Fruit fly (Drosophila melanogaster) whole organism, wandering third instar larva: ENCODE data around the gene lush.
A peak's percentile ranks its signal among the peaks of the same experiment; 100 is the strongest.

Experiments used
- Abd-B ChIP-seq: fragments of >200 bp; optimal IDR thresholded peaks from 2 replicates; lab custom pipeline; 2017; ENCODE audit warnings: missing biosample characterization, missing genetic modification characterization
- CG32264 ChIP-seq: fragments of 200-800 bp; sonication (Bioruptor generic); optimal IDR thresholded peaks from 2 replicates; lab custom pipeline; 2016; ENCODE audit warnings: missing biosample characterization, missing genetic modification characterization
- CG9705 ChIP-seq: fragments of 200-800 bp; sonication (Bioruptor generic); optimal IDR thresholded peaks from 2 replicates; lab custom pipeline; 2018; ENCODE audit warnings: missing biosample characterization, mild to moderate bottlenecking, missing genetic modification characterization
- CrebA ChIP-seq: fragments of 200-800 bp; sonication (Bioruptor generic); optimal IDR thresholded peaks from 2 replicates; lab custom pipeline; 2016; ENCODE audit warnings: missing biosample characterization, mild to moderate bottlenecking, missing genetic modification characterization, borderline replicate concordance
- Dfd ChIP-seq: fragments of >200 bp; optimal IDR thresholded peaks from 2 replicates; lab custom pipeline; 2017; ENCODE audit warnings: missing biosample characterization, missing genetic modification characterization
- Dif ChIP-seq: fragments of 200-275, 200-300 bp; sonication (Bioruptor generic); optimal IDR thresholded peaks from 2 replicates; lab custom pipeline; 2018; ENCODE audit warnings: missing biosample characterization, missing genetic modification characterization; ENCODE audit not compliant: partially characterized antibody
- GATAd ChIP-seq: sonication (Bioruptor generic); optimal IDR thresholded peaks from 2 replicates; lab custom pipeline; 2016; ENCODE audit warnings: missing biosample characterization, missing genetic modification characterization
- HLH106 ChIP-seq: fragments of 200-800 bp; optimal IDR thresholded peaks from 3 replicates; lab custom pipeline; 2019; ENCODE audit warnings: missing biosample characterization, mild to moderate bottlenecking, missing genetic modification characterization, moderate library complexity
- Hnf4 ChIP-seq: fragments of 200-800 bp; sonication (Bioruptor generic); optimal IDR thresholded peaks from 2 replicates; lab custom pipeline; 2016; ENCODE audit warnings: missing biosample characterization, mild to moderate bottlenecking, missing genetic modification characterization
- Hr78 ChIP-seq: fragments of >200 bp; optimal IDR thresholded peaks from 2 replicates; lab custom pipeline; 2017; ENCODE audit warnings: missing biosample characterization, missing genetic modification characterization
- Hr83 ChIP-seq: fragments of 200-300 bp; sonication (Bioruptor generic); optimal IDR thresholded peaks from 2 replicates; lab custom pipeline; 2016; ENCODE audit warnings: missing biosample characterization, mild to moderate bottlenecking, missing genetic modification characterization, moderate library complexity; ENCODE audit not compliant: poor library complexity, severe bottlenecking
- Jra ChIP-seq: sonication (Bioruptor generic); optimal IDR thresholded peaks from 2 replicates; lab custom pipeline; 2016; ENCODE audit warnings: missing biosample characterization, missing genetic modification characterization
- Mio ChIP-seq: sonication (Bioruptor generic); optimal IDR thresholded peaks from 2 replicates; lab custom pipeline; 2016; ENCODE audit warnings: missing biosample characterization, missing genetic modification characterization
- Myc ChIP-seq: fragments of >200 bp; optimal IDR thresholded peaks from 2 replicates; lab custom pipeline; 2017
- N ChIP-seq: fragments of >200 bp; optimal IDR thresholded peaks from 2 replicates; lab custom pipeline; 2018; ENCODE audit warnings: missing biosample characterization, missing external identifiers, missing genetic modification characterization
- OdsH ChIP-seq: fragments of 200-800 bp; sonication (Bioruptor generic); optimal IDR thresholded peaks from 2 replicates; lab custom pipeline; 2016; ENCODE audit warnings: missing biosample characterization, mild to moderate bottlenecking, missing genetic modification characterization
- Rel ChIP-seq, 2 experiments: fragments of 200-800 bp; sonication (Bioruptor generic) in 1 of 2; optimal IDR thresholded peaks; 2 replicates in 1 of 2; 3 replicates in 1 of 2; lab custom pipeline; 2016 to 2019; ENCODE audit warnings: mild to moderate bottlenecking in 2 of 2, missing biosample characterization in 2 of 2, missing genetic modification characterization in 2 of 2, moderate library complexity in 1 of 2
- Sp1 ChIP-seq: fragments of 200-800 bp; sonication (Bioruptor generic); optimal IDR thresholded peaks from 3 replicates; lab custom pipeline; 2019; ENCODE audit warnings: missing biosample characterization, mild to moderate bottlenecking, missing genetic modification characterization, moderate library complexity
- Vsx2 ChIP-seq: fragments of 200-300, 225-300 bp; sonication (Bioruptor generic); optimal IDR thresholded peaks from 2 replicates; lab custom pipeline; 2018; ENCODE audit warnings: missing biosample characterization, missing genetic modification characterization; ENCODE audit not compliant: partially characterized antibody
- br ChIP-seq: fragments of 200-800 bp; sonication (Bioruptor generic); optimal IDR thresholded peaks from 2 replicates; lab custom pipeline; 2016; ENCODE audit warnings: missing biosample characterization, missing genetic modification characterization
- brk ChIP-seq: fragments of 200-800 bp; sonication (Bioruptor generic); optimal IDR thresholded peaks from 2 replicates; lab custom pipeline; 2016; ENCODE audit warnings: missing biosample characterization, mild to moderate bottlenecking, missing genetic modification characterization
- dl ChIP-seq, 2 experiments: fragments of 175-275, 200-275 bp in 1 of 2; fragments of 200-275 bp in 1 of 2; sonication (Bioruptor generic); optimal IDR thresholded peaks; lab custom pipeline; 2018; ENCODE audit warnings: mild to moderate bottlenecking in 2 of 2, missing biosample characterization in 2 of 2, missing genetic modification characterization in 2 of 2, moderate library complexity in 2 of 2; ENCODE audit not compliant: partially characterized antibody in 2 of 2, insufficient read depth in 1 of 2
- dmrt93B ChIP-seq: fragments of 200-800 bp; sonication (Bioruptor generic); optimal IDR thresholded peaks from 2 replicates; lab custom pipeline; 2018; ENCODE audit warnings: missing biosample characterization, mild to moderate bottlenecking, missing genetic modification characterization
- dsf ChIP-seq: sonication (Bioruptor generic); optimal IDR thresholded peaks from 2 replicates; lab custom pipeline; 2016; ENCODE audit warnings: missing biosample characterization, missing genetic modification characterization, borderline replicate concordance
- ey ChIP-seq: fragments of 200-800 bp; sonication (Bioruptor generic); optimal IDR thresholded peaks from 2 replicates; lab custom pipeline; 2016; ENCODE audit warnings: missing biosample characterization, missing genetic modification characterization
- foxo ChIP-seq, 2 experiments: fragments of 200-800 bp; sonication (Bioruptor generic); optimal IDR thresholded peaks; 2 replicates in 1 of 2; 3 replicates in 1 of 2; lab custom pipeline; 2016 to 2017; ENCODE audit warnings: missing biosample characterization in 2 of 2, missing genetic modification characterization in 2 of 2
- fru ChIP-seq: fragments of 200-800 bp; sonication (Bioruptor generic); optimal IDR thresholded peaks from 3 replicates; lab custom pipeline; 2016; ENCODE audit warnings: missing biosample characterization, mild to moderate bottlenecking, missing genetic modification characterization
- h ChIP-seq: fragments of 200-800 bp; sonication (Bioruptor generic); optimal IDR thresholded peaks from 3 replicates; lab custom pipeline; 2016; ENCODE audit warnings: missing biosample characterization, mild to moderate bottlenecking, missing genetic modification characterization
- jim ChIP-seq: fragments of 175-275, 200-325 bp; sonication (Bioruptor generic); optimal IDR thresholded peaks from 2 replicates; lab custom pipeline; 2016; ENCODE audit warnings: missing biosample characterization, mild to moderate bottlenecking, missing genetic modification characterization
- lola ChIP-seq: fragments of >200 bp; optimal IDR thresholded peaks from 2 replicates; lab custom pipeline; 2017; ENCODE audit warnings: missing biosample characterization, missing genetic modification characterization
- pan ChIP-seq: fragments of >200 bp; optimal IDR thresholded peaks from 2 replicates; lab custom pipeline; 2017
- psq ChIP-seq: fragments of 200-800 bp; sonication (Bioruptor generic); optimal IDR thresholded peaks from 3 replicates; lab custom pipeline; 2017; ENCODE audit warnings: missing biosample characterization, mild to moderate bottlenecking, missing genetic modification characterization, moderate library complexity
- rgr ChIP-seq: fragments of 200-800 bp; sonication (Bioruptor generic); optimal IDR thresholded peaks from 3 replicates; lab custom pipeline; 2016; ENCODE audit warnings: missing biosample characterization, mild to moderate bottlenecking, missing genetic modification characterization
- sage ChIP-seq: fragments of 200-800 bp; sonication (Bioruptor generic); optimal IDR thresholded peaks from 2 replicates; lab custom pipeline; 2016; ENCODE audit warnings: missing biosample characterization, mild to moderate bottlenecking, missing genetic modification characterization
- sv ChIP-seq: fragments of 200-800 bp; sonication (Bioruptor generic); optimal IDR thresholded peaks from 3 replicates; lab custom pipeline; 2016; ENCODE audit warnings: missing biosample characterization, missing genetic modification characterization
- tai ChIP-seq: sonication (Bioruptor generic); optimal IDR thresholded peaks from 2 replicates; lab custom pipeline; 2016; ENCODE audit warnings: missing biosample characterization, missing genetic modification characterization
- usp ChIP-seq: fragments of >200 bp; optimal IDR thresholded peaks from 2 replicates; lab custom pipeline; 2017; ENCODE audit warnings: missing biosample characterization, missing genetic modification characterization
- woc ChIP-seq: sonication (Bioruptor generic); optimal IDR thresholded peaks from 2 replicates; lab custom pipeline; 2016; ENCODE audit warnings: missing biosample characterization, mild to moderate bottlenecking, missing genetic modification characterization

The lush gene

dm6 chr3L:19648648-19649047 is 42.8 kb upstream of the lush start:
- peak; percentile 45 for TF ChIP-seq rgr (GFP tag; lab: Kevin White, UChicago)
- no peak for TF ChIP-seq Dfd (GFP tag; lab: Kevin White, UChicago)
- TF ChIP-seq Rel (GFP tag; optimal IDR thresholded peaks at IDR 0.05; lab: Kevin White, UChicago): no peak
- peak; percentile 95 for TF ChIP-seq Rel (tag; optimal IDR thresholded peaks at IDR 0.05; lab: Kevin White, UChicago)

dm6 chr3L:19646292-19646691 is 40.4 kb upstream of the lush start:
- TF ChIP-seq h: peak; percentile 34
- no peak for TF ChIP-seq usp (GFP tag; lab: Kevin White, UChicago)
- TF ChIP-seq, all 38 proteins: peak for 1

dm6 chr3L:19642448-19643020 is 36.6 kb upstream of the lush start, which contains the start of gene Rnf146:
TSS of gene Rnf146 (minus strand) at chr3L:19642816.
- peak; percentile 25 for TF ChIP-seq brk
- TF ChIP-seq Rel (GFP tag; optimal IDR thresholded peaks at IDR 0.05; lab: Kevin White, UChicago): no peak
- TF ChIP-seq Rel (tag; optimal IDR thresholded peaks at IDR 0.05; lab: Kevin White, UChicago): peak; percentile 22
- no peak for TF ChIP-seq psq
- peak; percentile 2 for TF ChIP-seq HLH106 (tag; lab: Kevin White, UChicago)
- TF ChIP-seq h: peak; percentile 3
- TF ChIP-seq Hnf4 (GFP tag; lab: Kevin White, UChicago): peak; percentile 34

- TF ChIP-seq N (no peak), CG32264 (GFP tag; lab: Kevin White, UChicago) (no peak), foxo (GFP tag; optimal IDR thresholded peaks at IDR 0.05; lab: Kevin White, UChicago) (peak in 1 of 2 experiments; percentile 43), tai (GFP tag; lab: Kevin White, UChicago) (no peak), Mio (GFP tag; lab: Kevin White, UChicago) (no peak), Abd-B (no peak), Hnf4 (GFP tag; lab: Kevin White, UChicago) (no peak), psq (peak; percentile 53), CG9705 (no peak), Hr78 (no peak), woc (no peak), usp (GFP tag; lab: Kevin White, UChicago) (no peak), sv (GFP tag; lab: Kevin White, UChicago) (peak; percentile 45), brk (no peak), Jra (peak; percentile 19), h (peak; percentile 36), Sp1 (GFP tag; lab: Kevin White, UChicago) (peak; percentile 41), Rel (GFP tag; optimal IDR thresholded peaks at IDR 0.05; lab: Kevin White, UChicago) (no peak), Rel (tag; optimal IDR thresholded peaks at IDR 0.05; lab: Kevin White, UChicago) (no peak), sage (GFP tag; lab: Kevin White, UChicago) (no peak), ey (peak; percentile 25), jim (GFP tag; lab: Kevin White, UChicago) (no peak), dmrt93B (GFP tag; lab: Kevin White, UChicago) (no peak), HLH106 (tag; lab: Kevin White, UChicago) (peak; percentile 31), Dif (no peak), CrebA (GFP tag; lab: Kevin White, UChicago) (no peak), Dfd (GFP tag; lab: Kevin White, UChicago) (no peak), pan (lab: Kevin White, UChicago) (no peak), lola (GFP tag; lab: Kevin White, UChicago) (no peak), br (GFP tag; lab: Kevin White, UChicago) (no peak), Vsx2 (GFP tag; lab: Kevin White, UChicago) (no peak), Myc (lab: Kevin White, UChicago) (no peak), Hr83 (no peak), dsf (GFP tag; lab: Kevin White, UChicago) (no peak), dl (GFP tag; optimal IDR thresholded peaks at IDR 0.05; lab: Kevin White, UChicago; ENCODE audit: insufficient read depth in 1 of 2, partially characterized antibody in 2 of 2) (no peak), OdsH (GFP tag; lab: Kevin White, UChicago) (peak; percentile 39), GATAd (GFP tag; lab: Kevin White, UChicago) (no peak), rgr (GFP tag; lab: Kevin White, UChicago) (no peak), fru (GFP tag; lab: Kevin White, UChicago) (no peak)
Measured at dm6 chr3L:19636821-19637460, 31.1 kb upstream of the lush start.
